Fruit fly (Drosophila melanogaster): Measurements from ENCODE around the gene CG4935.

- TF ChIP-seq usp (GFP tag; optimal IDR thresholded peaks at IDR 0.05) = no peak
- no peak for TF ChIP-seq EcR (GFP tag; optimal IDR thresholded peaks at IDR 0.05)
Observed at dm6 chr2L:16287006-16287601, 25.2 kb downstream of the CG4935 start.

All from whole organism.